Fruit fly (Drosophila melanogaster) whole organism, pupa: ENCODE results near the gene CG1271.

Experiments used
- CG12605 ChIP-seq: fragments of 200-800 bp; sonication (Bioruptor generic); IDR thresholded peaks from 2 replicates; pipeline ENCODE4 v1.3.6; 2022; ENCODE audit warnings: missing biosample characterization, missing genetic modification characterization
- CG13204 ChIP-seq: fragments of 200-800 bp; sonication (Bioruptor generic); optimal IDR thresholded peaks from 2 replicates; lab custom pipeline; 2018; ENCODE audit warnings: missing biosample characterization, mild to moderate bottlenecking, missing genetic modification characterization, moderate library complexity
- CG14655 ChIP-seq: fragments of 200-800 bp; sonication (Bioruptor generic); optimal IDR thresholded peaks from 3 replicates; lab custom pipeline; 2017; ENCODE audit warnings: mild to moderate bottlenecking, missing biosample characterization, missing genetic modification reagents, missing genetic modification characterization
- CG15710 ChIP-seq: fragments of 200-800 bp; sonication (Bioruptor generic); optimal IDR thresholded peaks from 2 replicates; lab custom pipeline; 2018; ENCODE audit warnings: missing biosample characterization, mild to moderate bottlenecking, missing genetic modification characterization, moderate library complexity
- CG17806 ChIP-seq: fragments of 200-800 bp; sonication (Bioruptor generic); optimal IDR thresholded peaks from 2 replicates; lab custom pipeline; 2018; ENCODE audit warnings: missing biosample characterization, mild to moderate bottlenecking, missing genetic modification characterization, moderate library complexity
- CG8159 ChIP-seq: fragments of 200-800 bp; sonication (Bioruptor generic); optimal IDR thresholded peaks from 3 replicates; lab custom pipeline; 2018; ENCODE audit warnings: missing biosample characterization, mild to moderate bottlenecking, missing genetic modification characterization, moderate library complexity
- CG9948 ChIP-seq: fragments of 200-800 bp; sonication (Bioruptor generic); optimal IDR thresholded peaks from 2 replicates; lab custom pipeline; 2018; ENCODE audit warnings: missing biosample characterization, mild to moderate bottlenecking, missing genetic modification characterization, moderate library complexity
- EcR ChIP-seq: fragments of 200-800 bp; sonication (Bioruptor generic); optimal IDR thresholded peaks from 3 replicates; lab custom pipeline; 2019; ENCODE audit warnings: missing biosample characterization, missing genetic modification characterization, mild to moderate bottlenecking, moderate library complexity, missing genetic modification reagents
- Pif1B ChIP-seq: fragments of 200-800 bp; sonication (Bioruptor generic); optimal IDR thresholded peaks from 3 replicates; lab custom pipeline; 2016; ENCODE audit warnings: missing biosample characterization, missing genetic modification characterization
- Snoo ChIP-seq: fragments of 200-800 bp; sonication (Bioruptor generic); optimal IDR thresholded peaks from 3 replicates; lab custom pipeline; 2017; ENCODE audit warnings: missing biosample characterization, mild to moderate bottlenecking, missing genetic modification characterization, inconsistent platforms
- gl ChIP-seq: fragments of 200-800 bp; sonication (Bioruptor generic); optimal IDR thresholded peaks from 2 replicates; lab custom pipeline; 2018; ENCODE audit warnings: missing biosample characterization, mild to moderate bottlenecking, missing genetic modification characterization
- rn ChIP-seq: fragments of 200-800 bp; sonication (Bioruptor generic); IDR thresholded peaks from 2 replicates; pipeline ENCODE4 v1.3.6; 2022; ENCODE audit warnings: missing biosample characterization, missing genetic modification characterization

dm6 chr3L:3096073-3096725 is 43.9 kb downstream of the CG1271 start:
- TF ChIP-seq CG9948 (tag; lab: Kevin White, UChicago) = no peak
- peak; percentile 43 for TF ChIP-seq CG15710 (tag; lab: Kevin White, UChicago)
- TF ChIP-seq Snoo (tag; lab: Kevin White, UChicago) = no peak
- TF ChIP-seq CG8159 (tag; lab: Kevin White, UChicago) = peak; percentile 49
- TF ChIP-seq CG17806 (tag; lab: Kevin White, UChicago) = no peak
- no peak for TF ChIP-seq CG13204 (GFP tag; lab: Kevin White, UChicago)
- no peak for TF ChIP-seq rn (GFP tag; lab: Robert Waterston, UW)
- TF ChIP-seq CG12605 (GFP tag; lab: Robert Waterston, UW) = 0 out of 2 replicates have a peak, but pooled peaks have one; percentile 9
- TF ChIP-seq CG14655 (GFP tag; lab: Kevin White, UChicago) = no peak
- peak; percentile 20 for TF ChIP-seq Pif1B (GFP tag; lab: Kevin White, UChicago)
- TF ChIP-seq EcR (GFP tag; lab: Kevin White, UChicago) = no peak
- no peak for TF ChIP-seq gl
